Worm (Caenorhabditis elegans) whole organism, early embryonic: Measurements from ENCODE around the gene catp-7.

Experiments
- B0310.2 ChIP-seq: sonication (generic microtip); optimal IDR thresholded peaks from 2 replicates; lab custom pipeline; 2016; ENCODE audit warnings: mild to moderate bottlenecking, missing genetic modification characterization, missing compliant biosample characterization
- F13C5.2 ChIP-seq: sonication (generic microtip); optimal IDR thresholded peaks from 2 replicates; lab custom pipeline; 2017; ENCODE audit warnings: mild to moderate bottlenecking, missing genetic modification characterization, inconsistent platforms, missing compliant biosample characterization
- aly-1 ChIP-seq: sonication (generic microtip); optimal IDR thresholded peaks from 2 replicates; lab custom pipeline; 2016; ENCODE audit warnings: missing genetic modification characterization, missing compliant biosample characterization
- ama-1 ChIP-seq: fragments of 150-350 bp; optimal IDR thresholded peaks from 2 replicates; lab custom pipeline; 2014
- ceh-13 ChIP-seq: fragments of 200-800 bp; sonication (Bioruptor generic); optimal IDR thresholded peaks from 2 replicates; lab custom pipeline; 2018; ENCODE audit warnings: mild to moderate bottlenecking, missing genetic modification characterization, missing compliant biosample characterization
- ceh-36 ChIP-seq: sonication (generic microtip); optimal IDR thresholded peaks from 2 replicates; lab custom pipeline; 2016; ENCODE audit warnings: missing genetic modification characterization, inconsistent platforms, missing compliant biosample characterization
- ets-7 ChIP-seq: sonication (generic microtip); optimal IDR thresholded peaks from 2 replicates; lab custom pipeline; 2016; ENCODE audit warnings: missing genotype, missing genetic modification characterization, missing compliant biosample characterization
- flt-1 ChIP-seq: fragments of 200-800 bp; sonication (Bioruptor generic); IDR thresholded peaks from 2 replicates; pipeline ENCODE4 v1.3.6; 2022; ENCODE audit warnings: missing genetic modification characterization, missing compliant biosample characterization
- hmbx-1 ChIP-seq: sonication (generic microtip); optimal IDR thresholded peaks from 2 replicates; lab custom pipeline; 2016; ENCODE audit warnings: mild to moderate bottlenecking, missing genetic modification characterization, missing compliant biosample characterization
- hmg-4 ChIP-seq: fragments of 200-800 bp; sonication (Bioruptor generic); optimal IDR thresholded peaks from 2 replicates; lab custom pipeline; 2018; ENCODE audit warnings: mild to moderate bottlenecking, missing genetic modification characterization, missing compliant biosample characterization
- hnd-1 ChIP-seq: sonication (generic microtip); optimal IDR thresholded peaks from 2 replicates; lab custom pipeline; 2016; ENCODE audit warnings: missing genetic modification characterization, missing compliant biosample characterization
- pes-1 ChIP-seq: fragments of 200-800 bp; sonication (Bioruptor generic); IDR thresholded peaks from 2 replicates; pipeline ENCODE4 v1.3.6; 2022; ENCODE audit warnings: missing genetic modification reagents, missing genetic modification characterization, missing compliant biosample characterization
- scrt-1 ChIP-seq: fragments of 200-800 bp; sonication (Bioruptor generic); IDR thresholded peaks from 2 replicates; pipeline ENCODE4 v1.3.6; 2022; ENCODE audit warnings: missing genetic modification characterization, missing compliant biosample characterization
- sea-1 ChIP-seq: fragments of 200-800 bp; sonication (Bioruptor generic); conservative IDR thresholded peaks from 2 replicates; pipeline ENCODE4 v1.3.6; 2022; ENCODE audit warnings: missing genetic modification characterization, missing compliant biosample characterization
- tbx-11 ChIP-seq: fragments of 200-800 bp; sonication (Bioruptor generic); IDR thresholded peaks from 2 replicates; pipeline ENCODE4 v1.3.6; 2022; ENCODE audit warnings: missing genetic modification characterization, missing compliant biosample characterization
- tbx-37 ChIP-seq: fragments of 200-800 bp; sonication (Bioruptor generic); conservative IDR thresholded peaks from 2 replicates; pipeline ENCODE4 v1.3.6; 2022; ENCODE audit warnings: missing genetic modification reagents, missing genetic modification characterization, missing compliant biosample characterization
- tra-4 ChIP-seq: sonication (generic microtip); optimal IDR thresholded peaks from 2 replicates; lab custom pipeline; 2017; ENCODE audit warnings: missing genetic modification characterization, missing compliant biosample characterization

The catp-7 gene

ce11 chrIV:8597504-8597903, 11.7 kb downstream of the catp-7 start:
- TF ChIP-seq pes-1 (GFP tag; lab: Robert Waterston, UW): no peak
- no peak for TF ChIP-seq tbx-11 (GFP tag; lab: Robert Waterston, UW)
- TF ChIP-seq aly-1 (tag; lab: Kevin White, UChicago): no peak
- no peak for TF ChIP-seq tra-4
- no peak for TF ChIP-seq ama-1 (lab: Kevin White, UChicago)
- no peak for TF ChIP-seq hnd-1 (tag; lab: Kevin White, UChicago)
- TF ChIP-seq F13C5.2 (tag; lab: Kevin White, UChicago): no peak
- TF ChIP-seq scrt-1 (GFP tag; lab: Robert Waterston, UW): no peak
- TF ChIP-seq hmg-4 (GFP tag; lab: Kevin White, UChicago): no peak
- no peak for TF ChIP-seq ceh-13
- TF ChIP-seq hmbx-1: no peak
- no peak for TF ChIP-seq sea-1 (GFP tag; lab: Robert Waterston, UW)
- TF ChIP-seq B0310.2 (tag; lab: Kevin White, UChicago): no peak
- no peak for TF ChIP-seq tbx-37 (GFP tag; lab: Robert Waterston, UW)
- no peak for TF ChIP-seq ets-7 (tag; lab: Kevin White, UChicago)
- TF ChIP-seq ceh-36 (tag; lab: Kevin White, UChicago): no peak
- no peak for TF ChIP-seq flt-1 (GFP tag; lab: Robert Waterston, UW)

- TF ChIP-seq ceh-36 (tag; lab: Kevin White, UChicago): no peak
- no peak for TF ChIP-seq tbx-37 (GFP tag; lab: Robert Waterston, UW)
- TF ChIP-seq tra-4: no peak
- TF ChIP-seq hmg-4 (GFP tag; lab: Kevin White, UChicago): no peak
- no peak for TF ChIP-seq sea-1 (GFP tag; lab: Robert Waterston, UW)
These were observed 15.0 kb downstream of the catp-7 start, which contains the start of gene Y59H11AR.4 for ce11 chrIV:8600712-8601330. Gene Y59H11AR.4 (minus strand): TSS chrIV:8600762.

- TF ChIP-seq B0310.2 (tag; lab: Kevin White, UChicago) (no peak), aly-1 (tag; lab: Kevin White, UChicago) (no peak), pes-1 (GFP tag; lab: Robert Waterston, UW) (no peak), F13C5.2 (tag; lab: Kevin White, UChicago) (no peak), tra-4 (no peak), ceh-13 (no peak), ets-7 (tag; lab: Kevin White, UChicago) (no peak), scrt-1 (GFP tag; lab: Robert Waterston, UW) (no peak), sea-1 (GFP tag; lab: Robert Waterston, UW) (no peak), hmg-4 (GFP tag; lab: Kevin White, UChicago) (no peak)
These were observed 17.1 kb downstream of the catp-7 start, which contains the start of gene Y59H11AR.10 for ce11 chrIV:8602877-8603276. Gene Y59H11AR.10 (plus strand): TSS chrIV:8603177.

- TF ChIP-seq F13C5.2 (tag; lab: Kevin White, UChicago): no peak
- TF ChIP-seq hmg-4 (GFP tag; lab: Kevin White, UChicago): no peak
- TF ChIP-seq ama-1 (lab: Kevin White, UChicago): no peak
- TF ChIP-seq tbx-37 (GFP tag; lab: Robert Waterston, UW): no peak
- no peak for TF ChIP-seq flt-1 (GFP tag; lab: Robert Waterston, UW)
- TF ChIP-seq hnd-1 (tag; lab: Kevin White, UChicago): no peak
- TF ChIP-seq hmbx-1: no peak
- no peak for TF ChIP-seq pes-1 (GFP tag; lab: Robert Waterston, UW)
- no peak for TF ChIP-seq tbx-11 (GFP tag; lab: Robert Waterston, UW)
- no peak for TF ChIP-seq ets-7 (tag; lab: Kevin White, UChicago)
- no peak for TF ChIP-seq ceh-36 (tag; lab: Kevin White, UChicago)
- TF ChIP-seq B0310.2 (tag; lab: Kevin White, UChicago): no peak
- TF ChIP-seq tra-4: no peak
- TF ChIP-seq ceh-13: no peak
- no peak for TF ChIP-seq aly-1 (tag; lab: Kevin White, UChicago)
- no peak for TF ChIP-seq sea-1 (GFP tag; lab: Robert Waterston, UW)
These were observed 19.4 kb downstream of the catp-7 start for ce11 chrIV:8605217-8605616.

- no peak for TF ChIP-seq pes-1 (GFP tag; lab: Robert Waterston, UW)
These were observed 22.4 kb downstream of the catp-7 start for ce11 chrIV:8608204-8608603.

- no peak for TF ChIP-seq ceh-36 (tag; lab: Kevin White, UChicago)
- no peak for TF ChIP-seq hmbx-1
- TF ChIP-seq ceh-13: no peak
- no peak for TF ChIP-seq sea-1 (GFP tag; lab: Robert Waterston, UW)
- TF ChIP-seq ets-7 (tag; lab: Kevin White, UChicago): no peak
- TF ChIP-seq F13C5.2 (tag; lab: Kevin White, UChicago): no peak
- TF ChIP-seq B0310.2 (tag; lab: Kevin White, UChicago): no peak
- TF ChIP-seq pes-1 (GFP tag; lab: Robert Waterston, UW): no peak
- no peak for TF ChIP-seq tbx-37 (GFP tag; lab: Robert Waterston, UW)
- TF ChIP-seq hmg-4 (GFP tag; lab: Kevin White, UChicago): no peak
These were observed 23.2 kb downstream of the catp-7 start, which contains the start of gene F42A9.6 for ce11 chrIV:8608934-8609333. Gene F42A9.6 (plus strand): TSS chrIV:8609234.

- TF ChIP-seq sea-1 (GFP tag; lab: Robert Waterston, UW): no peak
- TF ChIP-seq B0310.2 (tag; lab: Kevin White, UChicago): no peak
- no peak for TF ChIP-seq hmbx-1
- TF ChIP-seq tbx-37 (GFP tag; lab: Robert Waterston, UW): no peak
- no peak for TF ChIP-seq ceh-13
- TF ChIP-seq flt-1 (GFP tag; lab: Robert Waterston, UW): no peak
- TF ChIP-seq tra-4: no peak
These were observed 26.2 kb downstream of the catp-7 start, which contains the start of the genes F42A9.17 and cyp-33E2 for ce11 chrIV:8611886-8612542. Gene F42A9.17 (minus strand): TSS chrIV:8611936. Gene cyp-33E2 (plus strand): TSS chrIV:8612334.
